Fruit fly (Drosophila melanogaster) whole organism, larva: ENCODE measurements around the gene Scox.

ENCODE experiments used
- noc ChIP-seq: fragments of 200-800 bp; sonication (Bioruptor generic); optimal IDR thresholded peaks from 3 replicates; lab custom pipeline; 2019; ENCODE audit warnings: missing biosample characterization, mild to moderate bottlenecking, missing genetic modification characterization, moderate library complexity

Scox gene

DNA sequence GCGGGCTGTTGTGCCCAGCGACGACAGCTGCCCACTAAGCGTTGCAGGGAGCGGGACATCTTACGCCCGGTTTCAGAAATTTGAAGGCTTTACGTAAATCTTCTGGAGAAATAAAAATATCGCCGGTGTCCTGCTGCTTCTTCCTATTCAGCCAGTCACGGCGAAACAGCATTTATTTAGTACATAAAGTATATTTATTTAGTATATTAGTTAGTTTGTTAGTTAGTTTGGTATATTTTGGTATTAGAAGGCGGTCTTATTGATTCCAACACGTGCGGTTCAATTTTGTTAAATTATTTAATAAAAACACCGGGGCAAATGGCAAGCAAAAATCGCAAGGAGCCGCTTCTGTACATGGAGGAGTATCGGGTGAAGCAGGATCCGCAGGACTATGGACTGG, at the start of gene Scox, which contains the start of gene Polr1C:
Gene Scox (minus strand): TSS at position 169 of the 400 bp plus-strand sequence.
Gene Polr1C (plus strand): TSS at position 238 of the 400 bp plus-strand sequence.
- no peak for TF ChIP-seq noc

DNA sequence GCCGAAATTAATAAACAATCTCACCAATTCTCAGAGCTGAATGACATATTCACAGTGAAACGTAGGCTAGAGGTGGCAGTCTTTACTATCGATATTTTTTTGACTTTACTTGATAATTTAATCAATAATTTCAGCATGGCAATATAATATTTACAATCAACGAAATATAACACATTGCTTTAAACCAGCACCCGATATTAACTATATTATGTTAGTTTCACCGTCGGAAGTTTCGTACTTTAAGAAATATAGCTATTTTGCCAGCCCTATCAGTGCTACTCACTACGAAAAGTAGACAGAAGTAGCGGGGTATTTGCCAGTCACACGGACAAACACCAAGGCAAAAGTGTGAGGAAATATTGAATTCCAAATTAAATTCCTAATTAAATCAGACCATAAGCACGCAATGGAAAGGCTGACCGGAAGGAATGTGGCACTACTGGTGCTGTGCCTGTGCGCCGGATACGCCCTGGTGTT, 42.1 kb upstream of the Scox start, which contains the start of the genes CG31917, Tfb5 and SelT:
Gene CG31917 (minus strand): TSS at position 51 of the 477 bp plus-strand sequence.
Gene Tfb5 (minus strand): TSS at position 51 of the 477 bp plus-strand sequence.
Gene SelT (plus strand): TSS at position 139 of the 477 bp plus-strand sequence.
- TF ChIP-seq noc, result peak; percentile 78

DNA sequence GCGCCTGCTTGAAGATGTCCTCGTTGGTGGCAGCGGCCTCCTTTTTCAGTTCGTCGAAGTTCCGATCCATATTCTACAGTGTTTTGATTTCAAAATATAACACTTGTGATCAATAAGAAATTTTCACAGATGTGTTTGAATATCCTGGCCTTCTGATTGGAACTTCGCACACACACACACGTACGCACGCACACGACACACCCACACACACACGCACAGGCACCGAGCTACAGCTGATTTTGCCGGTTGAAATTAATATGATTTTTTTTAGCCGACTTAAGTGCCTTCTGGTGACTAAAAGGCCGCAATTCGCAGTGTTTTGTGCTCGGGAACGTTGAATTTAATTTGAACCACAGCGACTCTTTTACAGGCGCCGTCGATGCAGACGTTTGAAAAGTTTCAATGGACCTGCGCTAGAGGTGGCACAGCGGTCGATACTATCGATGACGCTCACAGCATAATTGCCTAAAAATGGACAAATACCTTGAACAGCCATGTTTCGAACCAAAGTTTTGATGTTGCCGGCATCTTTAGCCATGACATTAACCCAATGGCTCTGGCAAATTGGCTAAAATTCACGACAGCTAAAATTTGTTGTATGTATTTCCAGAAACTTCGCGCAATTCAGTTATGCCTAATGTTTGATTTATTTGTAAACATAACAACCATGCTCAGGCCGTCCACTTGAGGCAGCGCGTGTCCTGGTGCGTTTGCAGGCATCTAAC, 40.7 kb upstream of the Scox start, which contains the start of gene Rtnl1:
Gene Rtnl1 (minus strand): TSS at position 415 of the 725 bp plus-strand sequence.
- TF ChIP-seq noc, result peak; percentile 42

DNA sequence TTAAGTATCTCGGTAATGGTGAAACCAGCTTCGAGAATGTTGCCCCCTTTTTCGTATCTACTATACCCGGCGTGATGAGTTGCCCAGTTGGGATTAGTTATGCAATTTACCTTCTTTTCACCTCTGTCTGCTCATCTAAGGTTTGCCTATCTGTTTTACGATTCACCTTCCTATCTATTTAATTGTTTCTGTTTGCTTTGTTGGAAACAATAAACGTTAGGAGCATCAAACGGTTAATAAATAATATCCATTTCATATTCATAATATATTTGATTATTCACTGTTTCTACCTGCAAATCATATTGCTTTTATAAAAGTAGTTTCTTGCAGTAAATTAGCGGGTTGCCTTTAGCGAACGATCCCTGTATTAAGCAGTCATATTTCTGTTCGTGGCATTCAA, 38.5 kb upstream of the Scox start:
- peak; percentile 81 for TF ChIP-seq noc

DNA sequence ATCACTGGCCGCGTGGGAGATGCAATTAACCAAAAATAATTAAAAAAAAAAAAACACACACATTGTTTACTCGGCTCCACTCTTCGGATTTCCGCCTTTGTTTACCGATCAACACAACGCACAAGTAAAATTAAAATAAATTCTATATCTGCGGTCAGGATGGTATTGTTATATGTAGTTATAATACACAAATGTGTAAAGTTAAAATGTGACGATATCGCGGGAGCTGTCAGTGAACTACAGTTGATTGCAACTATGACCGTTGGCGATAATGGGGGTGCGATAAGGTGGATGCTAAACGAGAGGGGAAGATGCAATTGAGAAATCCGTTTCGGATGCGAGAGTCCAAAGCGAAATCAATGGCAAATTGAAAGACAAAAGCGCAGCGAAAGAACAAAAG, 37.6 kb upstream of the Scox start:
- TF ChIP-seq noc, result no peak

DNA sequence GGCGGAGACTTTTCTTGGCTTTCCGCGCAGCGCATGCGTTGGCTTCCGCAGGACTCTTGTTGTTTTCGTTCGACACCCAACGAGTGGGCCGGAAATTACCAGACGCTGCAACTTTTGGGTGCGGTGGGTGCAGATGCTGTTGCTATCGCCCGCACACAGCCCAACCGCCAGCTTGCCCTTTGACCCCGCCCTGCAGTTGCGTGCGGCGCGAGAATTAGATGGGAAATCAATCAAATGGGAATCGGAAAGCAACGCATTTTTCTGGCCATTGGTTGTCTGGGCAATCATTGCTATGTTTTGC, 36.7 kb upstream of the Scox start:
- no peak for TF ChIP-seq noc

DNA sequence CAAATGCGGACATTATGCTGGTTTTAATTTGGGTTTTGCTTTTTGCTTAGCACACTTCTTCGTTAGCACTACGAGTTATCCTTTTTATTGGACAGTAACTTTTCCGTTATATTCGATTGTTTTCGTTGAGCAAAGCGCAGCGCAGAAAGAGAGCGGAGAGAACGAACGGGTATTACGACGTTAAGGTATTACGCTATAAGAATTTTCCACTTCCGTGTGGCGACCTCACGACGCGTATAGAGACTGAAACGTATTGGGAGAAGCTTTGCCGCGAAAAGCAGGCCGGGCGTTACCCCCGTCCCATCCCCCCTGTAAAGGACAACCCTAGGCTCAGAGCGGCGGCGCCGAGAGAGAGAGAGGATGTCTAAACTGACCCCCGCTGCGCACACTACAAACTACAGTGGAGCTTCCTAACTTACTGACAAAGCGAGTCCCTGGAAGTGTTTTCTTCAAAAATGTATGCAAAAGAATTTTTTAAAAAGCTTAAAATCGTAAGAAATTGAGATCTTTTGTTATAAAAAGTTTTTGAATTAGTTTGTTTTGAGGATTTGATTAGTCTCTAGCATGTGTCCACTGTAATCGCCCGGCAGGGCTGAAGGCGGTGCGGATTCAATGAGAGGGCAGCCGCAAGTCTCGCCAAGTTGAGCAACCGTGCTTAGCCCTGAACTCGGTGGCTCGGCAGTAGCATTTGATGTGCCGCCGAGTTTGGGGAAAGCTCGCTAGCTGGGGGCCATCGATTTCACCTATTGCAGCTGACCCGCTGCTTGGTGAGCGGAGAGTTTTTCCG, 36.1 kb upstream of the Scox start:
- peak; percentile 87 for TF ChIP-seq noc

DNA sequence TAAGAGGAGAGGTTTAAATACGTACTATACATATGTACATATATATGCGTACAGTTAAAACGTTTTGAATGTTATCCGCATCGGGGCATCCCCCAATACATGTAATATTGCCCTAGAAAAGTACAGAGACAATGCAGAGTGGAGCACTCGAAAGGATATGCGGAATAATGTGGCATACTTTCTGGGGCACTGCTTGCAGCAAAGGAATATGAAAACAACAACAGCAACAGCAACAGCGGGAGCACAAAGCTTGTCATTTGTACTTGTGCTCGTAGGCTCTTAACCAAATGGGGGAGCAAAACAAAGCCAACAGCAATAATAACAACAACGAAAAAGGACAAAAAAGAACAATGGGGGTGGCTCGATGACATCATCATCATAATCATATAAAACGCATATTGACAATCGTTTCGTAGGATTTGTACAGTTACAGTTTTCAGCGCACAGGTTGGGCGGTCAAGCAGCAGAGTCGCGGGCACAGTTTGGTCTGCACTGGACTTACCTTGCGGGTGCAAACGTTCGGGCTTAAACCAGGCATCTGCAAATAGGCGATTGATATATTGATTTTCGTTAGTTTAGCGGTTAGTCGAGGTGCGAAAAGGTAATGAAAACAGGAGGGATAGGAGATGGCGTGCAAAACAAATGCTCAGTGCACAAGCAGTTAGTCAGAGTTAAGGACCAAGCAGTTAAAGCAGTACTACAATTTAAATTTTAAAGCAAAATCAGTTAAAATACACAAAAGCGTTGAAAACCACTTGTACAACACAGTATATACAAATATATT, 35.1 kb upstream of the Scox start:
- TF ChIP-seq noc, result no peak

DNA sequence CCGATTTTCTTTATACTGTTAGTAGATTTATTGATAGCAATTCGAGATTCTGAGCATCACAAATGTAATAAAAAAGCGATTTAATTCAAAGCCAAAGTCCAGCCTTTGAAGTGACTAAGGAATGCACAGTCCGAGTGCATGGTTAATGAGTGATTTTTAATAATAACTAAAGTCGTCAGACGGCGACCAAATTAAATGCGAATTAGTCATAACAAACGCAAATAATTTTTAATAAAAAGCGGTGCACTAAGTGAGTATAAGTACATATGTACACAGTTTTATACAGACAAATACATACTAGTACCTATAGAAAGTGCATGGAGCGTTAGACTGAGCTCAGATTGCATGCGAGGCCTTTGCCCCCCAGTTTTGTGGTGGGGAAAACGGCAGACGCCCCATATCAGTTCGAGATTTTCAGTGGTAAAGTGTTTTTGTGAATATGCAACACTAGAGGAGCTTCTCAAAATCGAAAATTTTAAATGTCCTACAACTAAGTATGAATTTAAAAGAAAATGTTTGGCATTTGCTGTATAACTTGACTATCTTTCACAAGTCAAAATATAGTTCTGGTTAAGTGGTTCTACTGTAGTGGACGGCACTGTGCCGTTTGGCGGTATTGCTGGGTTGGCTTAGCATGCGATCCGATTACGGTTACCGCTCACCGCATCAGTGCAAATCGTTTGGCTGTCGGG, 34.1 kb upstream of the Scox start:
- no peak for TF ChIP-seq noc

DNA sequence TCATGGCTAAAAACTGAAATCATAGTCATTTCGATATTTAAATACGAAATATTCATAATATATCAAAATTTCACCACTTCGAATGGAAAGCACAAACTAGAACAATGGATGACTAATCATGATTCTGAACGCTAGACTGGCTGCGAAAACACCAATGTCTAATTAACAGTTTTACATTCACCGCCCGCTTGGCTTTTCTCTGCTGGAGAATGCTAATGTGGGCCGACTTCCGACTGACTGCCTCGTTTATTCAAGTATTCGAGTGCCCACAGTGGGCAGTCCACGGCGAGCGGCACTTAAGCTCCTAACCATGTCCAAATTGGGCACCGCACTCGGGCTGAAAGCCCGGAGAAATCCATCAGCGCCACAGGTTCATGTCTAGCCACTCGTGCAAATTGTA, 33.3 kb upstream of the Scox start:
- TF ChIP-seq noc, result no peak

DNA sequence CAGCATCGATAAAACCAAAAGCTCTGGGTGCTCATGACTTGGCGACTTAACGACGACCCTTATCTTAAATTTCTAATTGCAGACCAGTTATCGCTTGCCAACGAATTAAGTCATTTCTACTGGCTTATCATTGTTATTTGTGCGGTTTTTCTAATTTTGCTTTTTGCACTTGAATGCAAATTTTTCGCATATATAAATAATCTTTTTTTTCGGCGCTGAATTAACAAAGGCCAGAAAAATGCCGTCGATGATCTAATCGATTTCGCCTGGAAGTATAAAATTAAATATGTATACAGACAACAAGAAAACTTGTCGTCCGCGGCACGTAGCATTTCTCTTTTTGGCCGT, 32.8 kb upstream of the Scox start:
- TF ChIP-seq noc, result no peak

DNA sequence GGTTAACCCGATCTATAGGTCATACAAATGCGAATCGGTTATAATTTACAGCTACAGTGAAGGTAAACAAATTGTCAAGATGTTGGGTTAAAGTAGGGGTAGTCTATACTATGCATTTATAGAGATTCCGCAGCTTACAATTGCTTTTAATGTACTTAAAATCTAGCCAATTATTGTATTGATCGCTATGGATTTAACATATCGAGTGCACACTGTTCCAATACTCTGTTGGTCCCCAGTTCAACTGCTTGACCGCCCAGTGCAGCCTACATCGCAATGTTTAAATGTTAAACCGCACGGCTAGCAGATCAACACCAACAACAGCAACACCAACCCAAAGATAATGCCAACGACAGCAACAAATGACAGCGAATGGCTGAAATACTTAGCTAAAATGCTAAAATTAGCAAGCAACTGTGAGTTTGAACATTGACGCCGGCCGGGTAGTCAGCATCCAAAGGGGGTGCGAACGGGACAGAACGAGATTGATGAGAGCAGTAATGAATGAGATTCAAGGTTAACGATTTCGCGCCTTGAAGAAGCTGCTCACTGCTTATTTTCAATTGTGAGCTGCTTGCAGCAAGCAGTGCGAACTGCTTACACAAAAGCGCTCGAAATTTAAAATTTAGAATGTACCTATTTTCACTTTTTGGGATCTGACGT, 32.3 kb upstream of the Scox start:
- TF ChIP-seq noc, result no peak

DNA sequence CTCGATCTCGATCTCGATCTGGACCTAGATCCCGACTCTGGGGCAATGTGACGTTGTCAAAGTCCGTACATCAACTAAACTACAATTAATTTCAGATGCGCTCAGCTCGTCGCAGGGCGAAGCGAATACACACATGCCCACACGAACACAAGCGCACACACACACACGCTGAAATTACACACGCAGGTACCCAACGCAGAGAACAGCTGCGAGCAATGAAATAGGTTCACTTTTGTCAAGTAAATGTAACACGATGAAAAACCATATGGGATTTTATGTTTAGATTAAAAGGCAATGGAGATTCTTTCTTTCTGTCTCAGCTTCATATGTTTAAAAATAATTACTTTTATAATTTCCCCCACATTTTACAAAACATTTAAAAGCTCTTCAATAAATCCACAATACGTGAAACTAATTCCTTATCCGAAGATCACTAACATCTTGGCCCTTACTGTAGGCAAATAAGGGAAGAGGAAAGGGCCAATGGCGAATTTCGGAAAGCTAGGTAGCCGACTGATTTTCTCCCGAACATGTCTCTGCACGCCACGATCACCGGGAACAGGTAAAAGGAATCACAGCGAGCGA, 31.6 kb upstream of the Scox start:
- peak; percentile 87 for TF ChIP-seq noc

DNA sequence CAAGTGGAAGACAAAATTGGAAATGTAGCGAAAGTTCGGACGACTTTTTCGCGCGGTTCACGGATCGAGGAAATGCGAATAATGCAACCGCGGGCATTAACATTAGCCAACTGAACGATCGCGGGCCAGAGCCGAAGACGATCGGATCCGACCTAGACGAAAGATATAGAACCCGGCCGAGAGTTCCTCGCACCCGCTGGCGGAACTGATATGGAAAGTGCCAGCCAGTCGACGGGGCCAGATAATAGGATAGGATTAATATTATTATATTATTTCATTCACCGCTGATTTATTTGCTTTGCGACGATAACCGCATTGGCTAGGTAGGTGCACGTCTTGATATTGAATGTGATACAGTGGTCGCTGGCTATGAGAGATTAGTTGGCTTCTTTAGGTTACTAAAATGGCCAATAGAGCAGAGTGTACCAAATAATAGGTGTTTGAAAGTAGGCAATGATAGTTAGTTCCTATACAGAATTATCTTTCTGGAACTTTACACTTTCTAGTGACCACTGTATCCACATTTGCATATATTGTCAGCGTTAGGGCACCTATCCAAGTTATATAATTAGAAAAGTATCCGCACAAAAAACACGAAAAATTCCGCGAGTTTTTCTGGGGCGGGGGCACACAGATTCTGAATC, 30.8 kb upstream of the Scox start:
- TF ChIP-seq noc, result peak; percentile 75
